Worm (Caenorhabditis elegans) whole organism, L3 larva: ENCODE results near the gene srbc-26.

Experiments used
- lin-15B ChIP-seq: fragments of 150-350 bp; optimal IDR thresholded peaks from 2 replicates; lab custom pipeline; 2014; ENCODE audit warnings: missing biosample characterization, missing genetic modification characterization
- pha-4 ChIP-seq: fragments of 150-350 bp; optimal IDR thresholded peaks from 2 replicates; lab custom pipeline; 2014; ENCODE audit warnings: missing biosample characterization, missing genetic modification reagents, missing genetic modification characterization
- pqm-1 ChIP-seq: fragments of 150-350 bp; optimal IDR thresholded peaks from 2 replicates; lab custom pipeline; 2017; ENCODE audit warnings: missing biosample characterization, missing genetic modification characterization, inconsistent platforms
- ztf-11 ChIP-seq: fragments of 150-350 bp; optimal IDR thresholded peaks from 2 replicates; lab custom pipeline; 2014; ENCODE audit warnings: missing biosample characterization, missing genetic modification characterization

- TF ChIP-seq pha-4 (tag; lab: Kevin White, UChicago) (no peak), lin-15B (tag; lab: Kevin White, UChicago) (no peak), ztf-11 (tag; lab: Kevin White, UChicago) (no peak), pqm-1 (tag; lab: Kevin White, UChicago) (no peak)
Measured at ce11 chrV:17157154-17157553, 14.5 kb upstream of the srbc-26 start, which contains the start of gene F40D4.13.
